Fruit fly (Drosophila melanogaster) whole organism, prepupa: Measurements from ENCODE around the gene CG18417.

Source experiments
- CG1621 ChIP-seq: fragments of 200-800 bp; sonication (Bioruptor generic); optimal IDR thresholded peaks from 3 replicates; lab custom pipeline; 2018; ENCODE audit warnings: missing biosample characterization, mild to moderate bottlenecking, missing genetic modification characterization
- Hr38 ChIP-seq: sonication (Bioruptor generic); optimal IDR thresholded peaks from 2 replicates; lab custom pipeline; 2016; ENCODE audit warnings: missing biosample characterization, missing genetic modification characterization
- Met ChIP-seq: fragments of 200-800 bp; sonication (Bioruptor generic); optimal IDR thresholded peaks from 3 replicates; lab custom pipeline; 2016; ENCODE audit warnings: missing biosample characterization, missing genetic modification characterization
- fkh ChIP-seq: fragments of 200-800 bp; sonication (Bioruptor generic); optimal IDR thresholded peaks from 3 replicates; lab custom pipeline; 2017; ENCODE audit warnings: missing biosample characterization, mild to moderate bottlenecking, missing genetic modification characterization, moderate library complexity
- vri ChIP-seq: fragments of 200-800 bp; sonication (Bioruptor generic); optimal IDR thresholded peaks from 3 replicates; lab custom pipeline; 2016; ENCODE audit warnings: missing biosample characterization, mild to moderate bottlenecking, missing genetic modification characterization

- TF ChIP-seq vri (GFP tag; lab: Kevin White, UChicago), result no peak
- TF ChIP-seq CG1621 (tag; lab: Kevin White, UChicago), result no peak
- no peak for TF ChIP-seq Met (GFP tag; lab: Kevin White, UChicago)
- peak; percentile 37 for TF ChIP-seq fkh
- TF ChIP-seq Hr38 (GFP tag; lab: Kevin White, UChicago), result no peak
These were observed 23.6 kb downstream of the CG18417 start, which contains the start of gene CG42458 for dm6 chr3L:7423517-7423916.
